Worm (Caenorhabditis elegans) whole organism, midembryonic: ENCODE data around the gene enu-3.1.

Experiments used
- T22C8.4 ChIP-seq: fragments of 200-800 bp; sonication (Bioruptor generic); IDR thresholded peaks from 2 replicates; pipeline ENCODE4 v1.3.6; 2022; ENCODE audit warnings: missing genetic modification characterization, missing compliant biosample characterization
- cog-1 ChIP-seq: sonication (generic microtip); optimal IDR thresholded peaks from 2 replicates; lab custom pipeline; 2016; ENCODE audit warnings: missing genetic modification characterization, missing compliant biosample characterization
- flt-1 ChIP-seq: fragments of 200-800 bp; sonication (Bioruptor generic); IDR thresholded peaks from 2 replicates; pipeline ENCODE4 v1.3.6; 2022; ENCODE audit warnings: missing genetic modification characterization, missing compliant biosample characterization
- klf-2 ChIP-seq: fragments of 200-800 bp; sonication (Bioruptor generic); conservative IDR thresholded peaks from 2 replicates; pipeline ENCODE4 v1.3.6; 2022; ENCODE audit warnings: missing genetic modification reagents, missing genetic modification characterization, missing compliant biosample characterization
- med-1 ChIP-seq: sonication (generic microtip); optimal IDR thresholded peaks from 2 replicates; lab custom pipeline; 2017; ENCODE audit warnings: missing genetic modification characterization, mild to moderate bottlenecking, missing compliant biosample characterization, antibody characterized with exemption, missing genetic modification reagents; ENCODE audit not compliant: insufficient read depth
- ref-1 ChIP-seq: fragments of 200-800 bp; sonication (Bioruptor generic); conservative IDR thresholded peaks from 2 replicates; pipeline ENCODE4 v1.3.6; 2022; ENCODE audit warnings: missing genetic modification reagents, missing genetic modification characterization, missing compliant biosample characterization
- tab-1 ChIP-seq: fragments of 200-800 bp; sonication (Bioruptor generic); IDR thresholded peaks from 2 replicates; pipeline ENCODE4 v1.3.6; 2022; ENCODE audit warnings: missing genetic modification characterization, missing compliant biosample characterization
- ztf-23 ChIP-seq: fragments of 200-800 bp; sonication (Bioruptor generic); IDR thresholded peaks from 2 replicates; pipeline ENCODE4 v1.3.6; 2022; ENCODE audit warnings: missing genetic modification reagents, missing genetic modification characterization, missing compliant biosample characterization
- ztf-29 ChIP-seq: fragments of 200-800 bp; sonication (Bioruptor generic); IDR thresholded peaks from 2 replicates; pipeline ENCODE4 v1.3.6; 2022; ENCODE audit warnings: missing genetic modification reagents, missing genetic modification characterization, missing compliant biosample characterization

enu-3.1 gene

ce11 chrIII:10479180-10479579, 43.1 kb downstream of the enu-3.1 start, which contains the start of gene D2045.7:
Gene D2045.7, plus strand, starts transcription at chrIII:10479480.
- TF ChIP-seq klf-2 (GFP tag; lab: Robert Waterston, UW) = no peak
- TF ChIP-seq tab-1 (GFP tag; lab: Robert Waterston, UW) = no peak
- no peak for TF ChIP-seq cog-1 (tag; lab: Kevin White, UChicago)
- no peak for TF ChIP-seq flt-1 (GFP tag; lab: Robert Waterston, UW)
- TF ChIP-seq ref-1 (GFP tag; lab: Robert Waterston, UW) = no peak
- no peak for TF ChIP-seq T22C8.4 (GFP tag; lab: Robert Waterston, UW)
- no peak for TF ChIP-seq med-1

- TF ChIP-seq T22C8.4 (GFP tag; lab: Robert Waterston, UW) = no peak
- TF ChIP-seq klf-2 (GFP tag; lab: Robert Waterston, UW) = no peak
- no peak for TF ChIP-seq med-1
- no peak for TF ChIP-seq flt-1 (GFP tag; lab: Robert Waterston, UW)
- no peak for TF ChIP-seq cog-1 (tag; lab: Kevin White, UChicago)
- TF ChIP-seq ztf-23 (GFP tag; lab: Robert Waterston, UW) = no peak
- no peak for TF ChIP-seq ztf-29
- TF ChIP-seq tab-1 (GFP tag; lab: Robert Waterston, UW) = no peak
- no peak for TF ChIP-seq ref-1 (GFP tag; lab: Robert Waterston, UW)
Observed at ce11 chrIII:10481497-10481896, 45.4 kb downstream of the enu-3.1 start.

- TF ChIP-seq ref-1 (GFP tag; lab: Robert Waterston, UW) (no peak), ztf-23 (GFP tag; lab: Robert Waterston, UW) (no peak), ztf-29 (no peak), klf-2 (GFP tag; lab: Robert Waterston, UW) (no peak), flt-1 (GFP tag; lab: Robert Waterston, UW) (no peak), med-1 (no peak), T22C8.4 (GFP tag; lab: Robert Waterston, UW) (no peak), tab-1 (GFP tag; lab: Robert Waterston, UW) (no peak), cog-1 (tag; lab: Kevin White, UChicago) (no peak)
Observed at ce11 chrIII:10481988-10482387, 45.9 kb downstream of the enu-3.1 start, which contains the start of gene D2045.8. Gene D2045.8, plus strand, starts transcription at chrIII:10482288.

ce11 chrIII:10486455-10486854, 50.4 kb downstream of the enu-3.1 start:
- no peak for TF ChIP-seq klf-2 (GFP tag; lab: Robert Waterston, UW)
- TF ChIP-seq ztf-23 (GFP tag; lab: Robert Waterston, UW) = no peak
- TF ChIP-seq flt-1 (GFP tag; lab: Robert Waterston, UW) = no peak
- TF ChIP-seq ztf-29 = no peak
- no peak for TF ChIP-seq cog-1 (tag; lab: Kevin White, UChicago)
- TF ChIP-seq ref-1 (GFP tag; lab: Robert Waterston, UW) = no peak
- no peak for TF ChIP-seq med-1
- no peak for TF ChIP-seq T22C8.4 (GFP tag; lab: Robert Waterston, UW)
- TF ChIP-seq tab-1 (GFP tag; lab: Robert Waterston, UW) = no peak
